Worm (Caenorhabditis elegans): Measurements from ENCODE around the gene R08A2.9.

DNA sequence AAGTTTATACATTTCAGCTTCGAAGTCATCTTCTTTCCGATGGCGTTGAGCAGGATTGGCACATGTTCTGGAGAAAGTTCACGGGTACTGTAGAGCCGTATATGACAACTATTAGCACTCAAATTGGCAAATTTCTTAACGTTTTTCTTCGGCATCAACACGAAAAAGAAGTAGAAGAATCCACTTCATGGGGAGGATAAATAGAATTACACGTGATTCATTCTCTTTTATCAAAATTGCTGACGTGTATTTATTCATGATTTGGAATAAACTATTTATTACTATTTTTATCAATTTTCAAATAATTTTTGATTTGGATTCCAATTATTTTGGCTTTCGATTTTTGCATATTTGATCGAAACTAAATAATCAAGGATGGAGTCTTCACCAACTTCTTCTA is 42.3 kb upstream of the R08A2.9 start, which contains the start of gene C47E8.1:
- no peak for TF ChIP-seq ceh-90 (tag; optimal IDR thresholded peaks at IDR 0.05)
- no peak for TF ChIP-seq ama-1 (optimal IDR thresholded peaks at IDR 0.05)
- no peak for TF ChIP-seq pqm-1 (tag; optimal IDR thresholded peaks at IDR 0.05)
- no peak for TF ChIP-seq snpc-4 (tag; optimal IDR thresholded peaks at IDR 0.05)
- TF ChIP-seq fos-1 (tag; optimal IDR thresholded peaks at IDR 0.05): no peak
- TF ChIP-seq unc-130 (tag; optimal IDR thresholded peaks at IDR 0.05): no peak

All from whole organism, L1 larva.